Worm (Caenorhabditis elegans): ENCODE results near the gene W07G1.1.

W07G1.1 gene

DNA sequence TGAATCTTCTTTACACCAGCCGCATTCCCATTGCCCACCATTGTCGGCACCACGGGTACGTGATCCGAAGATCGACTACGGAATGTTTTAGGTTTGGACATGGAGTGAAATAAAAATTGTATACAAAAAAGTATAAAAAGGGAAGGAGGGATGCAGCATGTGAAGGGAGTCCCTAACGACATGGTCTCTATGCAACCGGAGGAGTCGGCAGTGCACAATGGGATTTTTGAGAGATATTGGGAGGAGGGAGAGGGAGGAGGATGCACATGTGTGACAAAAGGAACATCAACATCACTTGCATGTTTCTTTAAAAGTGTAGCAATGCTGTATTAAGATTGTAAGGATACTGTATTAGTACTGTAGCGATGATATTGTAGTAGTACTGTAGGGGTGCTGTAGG, at the start of gene W07G1.1:
Gene W07G1.1 (minus strand): TSS at position 101 of the 400 bp plus-strand sequence.
- no peak for TF ChIP-seq ztf-29 (GFP tag; IDR thresholded peaks at IDR 0.05)
- TF ChIP-seq ref-1 (GFP tag; conservative IDR thresholded peaks at IDR 0.05): no peak
- TF ChIP-seq klf-2 (GFP tag; conservative IDR thresholded peaks at IDR 0.05): no peak
- no peak for TF ChIP-seq T22C8.4 (GFP tag; IDR thresholded peaks at IDR 0.05)
- TF ChIP-seq flt-1 (GFP tag; IDR thresholded peaks at IDR 0.05): no peak
- no peak for TF ChIP-seq med-1 (GFP tag; optimal IDR thresholded peaks at IDR 0.05; ENCODE audit: insufficient read depth)
- no peak for TF ChIP-seq cog-1 (tag; optimal IDR thresholded peaks at IDR 0.05)
- TF ChIP-seq ztf-23 (GFP tag; IDR thresholded peaks at IDR 0.05): no peak
- TF ChIP-seq tab-1 (GFP tag; IDR thresholded peaks at IDR 0.05): no peak

DNA sequence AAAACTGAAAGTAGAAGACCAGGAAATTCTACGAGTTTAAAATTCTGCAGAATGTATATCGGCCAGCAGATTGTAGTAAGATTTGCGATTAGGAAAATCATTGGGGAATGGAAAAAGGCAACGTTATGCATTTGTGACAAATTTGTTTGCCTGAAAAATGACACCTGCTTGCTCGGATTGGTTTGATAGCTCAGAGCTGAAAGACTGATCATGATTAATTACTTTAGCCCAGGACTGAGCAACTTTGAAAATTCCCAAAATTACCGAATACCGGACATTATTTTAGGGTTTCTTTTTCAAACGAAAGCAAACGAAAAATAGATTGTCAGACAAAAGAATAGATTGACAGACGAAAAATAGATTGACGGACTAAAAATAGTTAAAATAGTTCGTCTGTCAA, 45.1 kb upstream of the W07G1.1 start, which contains the start of gene sre-47:
Gene sre-47 (minus strand): TSS at position 101 of the 400 bp plus-strand sequence.
- TF ChIP-seq med-1 (GFP tag; optimal IDR thresholded peaks at IDR 0.05; ENCODE audit: insufficient read depth) (no peak), T22C8.4 (GFP tag; IDR thresholded peaks at IDR 0.05) (no peak), cog-1 (tag; optimal IDR thresholded peaks at IDR 0.05) (no peak), ref-1 (GFP tag; conservative IDR thresholded peaks at IDR 0.05) (no peak), klf-2 (GFP tag; conservative IDR thresholded peaks at IDR 0.05) (no peak), tab-1 (GFP tag; IDR thresholded peaks at IDR 0.05) (no peak), ztf-23 (GFP tag; IDR thresholded peaks at IDR 0.05) (no peak), ztf-29 (GFP tag; IDR thresholded peaks at IDR 0.05) (no peak), flt-1 (GFP tag; IDR thresholded peaks at IDR 0.05) (no peak)

DNA sequence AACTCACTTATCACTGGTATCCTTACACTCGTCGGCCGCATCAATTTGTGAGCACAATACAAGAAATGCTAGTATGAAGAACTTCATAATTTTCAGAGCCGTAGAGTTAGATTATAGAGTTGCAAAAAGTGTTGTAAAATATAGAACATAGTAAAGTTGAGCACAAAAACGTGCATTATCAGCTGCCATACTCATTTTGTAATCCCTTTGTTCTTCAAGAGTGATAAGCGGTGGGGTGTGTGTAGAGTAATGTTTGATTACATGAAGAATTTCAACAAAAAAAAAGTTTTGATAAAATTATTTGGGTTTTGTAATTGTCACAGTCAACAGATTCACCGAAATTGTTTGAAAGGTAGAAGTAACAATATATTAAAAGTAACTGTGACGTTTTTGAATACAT, 43.5 kb upstream of the W07G1.1 start, which contains the start of the genes Y39G8B.13 and Y39G8B.10:
Gene Y39G8B.13 (minus strand): TSS at position 125 of the 400 bp plus-strand sequence.
Gene Y39G8B.10 (minus strand): TSS at position 193 of the 400 bp plus-strand sequence.
- TF ChIP-seq ztf-29 (GFP tag; IDR thresholded peaks at IDR 0.05): no peak
- TF ChIP-seq klf-2 (GFP tag; conservative IDR thresholded peaks at IDR 0.05): no peak
- no peak for TF ChIP-seq ref-1 (GFP tag; conservative IDR thresholded peaks at IDR 0.05)
- no peak for TF ChIP-seq T22C8.4 (GFP tag; IDR thresholded peaks at IDR 0.05)
- TF ChIP-seq tab-1 (GFP tag; IDR thresholded peaks at IDR 0.05): no peak
- no peak for TF ChIP-seq cog-1 (tag; optimal IDR thresholded peaks at IDR 0.05)
- no peak for TF ChIP-seq flt-1 (GFP tag; IDR thresholded peaks at IDR 0.05)
- no peak for TF ChIP-seq ztf-23 (GFP tag; IDR thresholded peaks at IDR 0.05)
- TF ChIP-seq med-1 (GFP tag; optimal IDR thresholded peaks at IDR 0.05; ENCODE audit: insufficient read depth): no peak

DNA sequence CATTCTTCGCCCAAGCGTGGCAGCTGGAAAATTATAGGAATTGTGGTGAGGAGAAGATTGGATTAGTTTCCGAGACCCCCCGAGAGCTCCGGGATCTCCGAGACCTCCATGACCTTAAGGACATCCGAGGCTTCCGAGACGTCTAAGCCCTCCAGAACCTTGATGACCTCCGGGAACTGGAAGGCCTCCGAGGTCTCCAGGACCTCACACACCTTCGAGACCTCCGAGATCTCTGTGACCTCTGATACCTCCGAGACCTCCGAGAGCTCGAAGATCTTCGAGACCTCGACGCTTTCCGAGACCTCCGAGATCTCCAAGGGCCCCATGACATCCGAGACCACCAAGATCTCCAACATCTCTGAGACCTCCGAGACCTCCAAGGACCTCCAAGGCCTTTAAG, 42.8 kb upstream of the W07G1.1 start:
- no peak for TF ChIP-seq med-1 (GFP tag; optimal IDR thresholded peaks at IDR 0.05; ENCODE audit: insufficient read depth)
- no peak for TF ChIP-seq T22C8.4 (GFP tag; IDR thresholded peaks at IDR 0.05)
- no peak for TF ChIP-seq ref-1 (GFP tag; conservative IDR thresholded peaks at IDR 0.05)
- no peak for TF ChIP-seq ztf-23 (GFP tag; IDR thresholded peaks at IDR 0.05)
- no peak for TF ChIP-seq flt-1 (GFP tag; IDR thresholded peaks at IDR 0.05)

DNA sequence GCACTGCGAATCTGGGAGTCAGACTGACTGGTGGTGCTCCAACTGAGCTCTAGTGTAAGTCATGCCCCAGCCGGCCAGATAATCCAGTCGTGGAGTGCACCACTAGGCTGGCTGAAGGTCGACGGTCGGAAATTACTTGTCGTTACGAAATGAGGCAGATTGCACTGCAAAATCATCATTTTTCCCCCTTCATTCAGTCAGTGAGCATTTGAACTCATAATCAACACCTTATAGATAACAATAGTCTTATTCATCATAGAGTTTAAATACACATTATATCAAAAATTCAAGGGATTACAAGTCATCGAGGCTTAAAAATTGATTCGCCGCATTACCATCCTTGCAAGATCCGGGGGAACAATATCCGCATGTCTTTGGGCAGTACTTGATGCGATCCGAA, 42.4 kb upstream of the W07G1.1 start:
- TF ChIP-seq flt-1 (GFP tag; IDR thresholded peaks at IDR 0.05): no peak
- TF ChIP-seq T22C8.4 (GFP tag; IDR thresholded peaks at IDR 0.05): no peak
- TF ChIP-seq ztf-29 (GFP tag; IDR thresholded peaks at IDR 0.05): no peak
- no peak for TF ChIP-seq klf-2 (GFP tag; conservative IDR thresholded peaks at IDR 0.05)
- no peak for TF ChIP-seq ref-1 (GFP tag; conservative IDR thresholded peaks at IDR 0.05)
- TF ChIP-seq ztf-23 (GFP tag; IDR thresholded peaks at IDR 0.05): no peak
- TF ChIP-seq med-1 (GFP tag; optimal IDR thresholded peaks at IDR 0.05; ENCODE audit: insufficient read depth): no peak
- no peak for TF ChIP-seq cog-1 (tag; optimal IDR thresholded peaks at IDR 0.05)
- TF ChIP-seq tab-1 (GFP tag; IDR thresholded peaks at IDR 0.05): no peak

DNA sequence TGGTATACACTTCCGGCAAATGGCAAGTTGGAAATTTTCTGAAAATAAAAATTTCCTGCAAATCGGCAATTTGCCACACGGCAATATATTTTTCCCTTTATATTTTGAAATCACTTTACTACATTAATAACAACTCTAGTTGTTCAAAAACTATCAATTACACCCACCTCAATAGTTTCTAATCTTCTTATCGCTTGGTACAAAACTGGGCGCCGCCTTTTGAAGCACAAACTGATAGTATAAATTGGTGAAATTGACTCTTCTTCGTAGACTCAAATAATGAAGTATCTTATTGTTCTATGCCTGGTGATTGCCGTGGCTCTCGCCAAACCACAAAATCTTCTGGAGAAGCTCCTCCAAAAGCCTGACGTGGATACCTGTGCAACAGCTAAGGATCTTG, 41.7 kb upstream of the W07G1.1 start, which contains the start of gene Y39G8B.9:
Gene Y39G8B.9 (plus strand): TSS at position 269 of the 400 bp plus-strand sequence.
- TF ChIP-seq ztf-23 (GFP tag; IDR thresholded peaks at IDR 0.05): no peak
- no peak for TF ChIP-seq klf-2 (GFP tag; conservative IDR thresholded peaks at IDR 0.05)
- no peak for TF ChIP-seq ztf-29 (GFP tag; IDR thresholded peaks at IDR 0.05)
- TF ChIP-seq cog-1 (tag; optimal IDR thresholded peaks at IDR 0.05): no peak
- TF ChIP-seq T22C8.4 (GFP tag; IDR thresholded peaks at IDR 0.05): no peak
- TF ChIP-seq ref-1 (GFP tag; conservative IDR thresholded peaks at IDR 0.05): no peak
- no peak for TF ChIP-seq flt-1 (GFP tag; IDR thresholded peaks at IDR 0.05)
- no peak for TF ChIP-seq tab-1 (GFP tag; IDR thresholded peaks at IDR 0.05)
- TF ChIP-seq med-1 (GFP tag; optimal IDR thresholded peaks at IDR 0.05; ENCODE audit: insufficient read depth): no peak

DNA sequence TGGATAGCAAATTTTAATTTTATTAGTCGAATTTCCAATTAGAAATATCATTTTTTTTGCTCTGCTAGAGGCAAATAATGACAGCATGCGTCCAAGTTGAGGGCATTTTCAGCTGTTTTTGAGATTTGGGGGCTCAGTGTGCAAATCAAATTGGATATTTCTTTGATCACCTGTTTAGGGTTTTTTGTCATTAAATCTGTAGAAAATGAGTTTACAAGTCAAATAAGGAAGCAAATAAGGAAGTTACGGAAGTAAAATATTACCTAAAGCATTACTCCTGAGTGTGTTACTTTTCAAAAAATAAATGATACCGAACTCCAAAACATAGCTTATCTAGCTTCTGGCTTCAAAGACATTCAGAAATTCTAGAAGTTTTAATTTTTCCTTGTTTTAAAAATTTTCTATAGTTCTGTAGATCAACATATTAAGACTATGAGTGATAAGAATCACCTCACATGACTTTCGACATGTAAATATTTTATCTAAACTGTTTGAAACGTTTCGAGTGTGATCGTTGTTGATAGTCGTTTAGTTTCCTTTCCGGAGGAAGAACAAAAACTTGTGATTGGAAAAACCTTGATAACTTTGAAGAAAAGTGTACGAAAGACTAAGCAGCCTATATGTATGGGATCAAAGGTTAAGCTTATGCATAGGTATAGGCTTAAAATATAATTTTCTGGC, 40.5 kb upstream of the W07G1.1 start, which contains the start of gene sre-48:
Gene sre-48 (minus strand): TSS at position 51 of the 681 bp plus-strand sequence.
- TF ChIP-seq T22C8.4 (GFP tag; IDR thresholded peaks at IDR 0.05): no peak
- TF ChIP-seq ref-1 (GFP tag; conservative IDR thresholded peaks at IDR 0.05): no peak
- TF ChIP-seq ztf-23 (GFP tag; IDR thresholded peaks at IDR 0.05): no peak
- TF ChIP-seq cog-1 (tag; optimal IDR thresholded peaks at IDR 0.05): no peak
- TF ChIP-seq tab-1 (GFP tag; IDR thresholded peaks at IDR 0.05): no peak
- TF ChIP-seq klf-2 (GFP tag; conservative IDR thresholded peaks at IDR 0.05): no peak
- no peak for TF ChIP-seq flt-1 (GFP tag; IDR thresholded peaks at IDR 0.05)
- TF ChIP-seq ztf-29 (GFP tag; IDR thresholded peaks at IDR 0.05): no peak
- TF ChIP-seq med-1 (GFP tag; optimal IDR thresholded peaks at IDR 0.05; ENCODE audit: insufficient read depth): no peak

DNA sequence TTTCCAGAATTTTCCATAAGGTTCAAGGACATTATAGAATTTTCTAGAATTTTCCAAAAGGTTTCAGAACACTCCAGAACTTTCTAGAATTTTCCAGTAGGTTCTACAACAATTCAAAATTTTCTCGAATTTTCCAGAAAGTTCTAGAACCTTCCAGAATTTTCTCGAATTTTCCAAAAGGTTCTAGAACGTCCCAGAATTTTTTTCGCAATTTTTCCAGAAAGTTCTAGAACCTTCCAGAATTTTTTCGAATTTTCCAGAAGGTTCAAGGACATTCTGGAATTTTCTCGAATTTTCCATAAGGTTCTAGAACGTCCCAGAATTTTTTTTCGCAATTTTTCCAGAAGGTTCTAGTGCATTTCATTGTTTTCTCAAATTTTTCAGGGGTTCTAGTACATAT, 38.3 kb upstream of the W07G1.1 start:
- TF ChIP-seq flt-1 (GFP tag; IDR thresholded peaks at IDR 0.05): no peak
- TF ChIP-seq ref-1 (GFP tag; conservative IDR thresholded peaks at IDR 0.05): no peak
- TF ChIP-seq med-1 (GFP tag; optimal IDR thresholded peaks at IDR 0.05; ENCODE audit: insufficient read depth): no peak
- no peak for TF ChIP-seq tab-1 (GFP tag; IDR thresholded peaks at IDR 0.05)
- TF ChIP-seq ztf-29 (GFP tag; IDR thresholded peaks at IDR 0.05): no peak
- no peak for TF ChIP-seq ztf-23 (GFP tag; IDR thresholded peaks at IDR 0.05)
- TF ChIP-seq cog-1 (tag; optimal IDR thresholded peaks at IDR 0.05): no peak
- no peak for TF ChIP-seq T22C8.4 (GFP tag; IDR thresholded peaks at IDR 0.05)
- no peak for TF ChIP-seq klf-2 (GFP tag; conservative IDR thresholded peaks at IDR 0.05)

DNA sequence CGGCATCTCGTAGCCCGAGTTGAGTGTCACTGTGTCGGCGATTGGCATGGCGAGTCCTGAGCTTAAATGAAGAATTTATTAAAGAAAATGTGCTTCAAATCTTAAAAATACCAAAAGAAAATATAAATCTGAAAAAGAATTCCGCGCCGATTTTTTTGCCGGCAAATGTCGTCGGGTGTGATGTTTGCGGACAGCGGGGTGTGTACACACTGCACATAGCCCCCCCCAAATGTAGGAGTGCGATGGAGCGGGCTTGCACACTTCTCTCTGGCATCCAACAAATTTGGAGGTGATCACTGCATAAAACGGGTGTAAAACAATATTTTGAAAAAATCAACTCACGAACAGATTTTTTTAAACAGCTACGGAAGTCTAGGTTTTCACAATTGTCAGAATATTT, 36.7 kb upstream of the W07G1.1 start, which contains the start of gene Y39G8B.2:
Gene Y39G8B.2 (minus strand): TSS at position 61 of the 400 bp plus-strand sequence.
- TF ChIP-seq tab-1 (GFP tag; IDR thresholded peaks at IDR 0.05): peak; percentile 71; the same call in 1 of the 2 replicates
- TF ChIP-seq ztf-23 (GFP tag; IDR thresholded peaks at IDR 0.05): peak; percentile 83
- TF ChIP-seq med-1 (GFP tag; optimal IDR thresholded peaks at IDR 0.05; ENCODE audit: insufficient read depth): no peak
- TF ChIP-seq cog-1 (tag; optimal IDR thresholded peaks at IDR 0.05): peak; percentile 74
- peak; percentile 76 for TF ChIP-seq flt-1 (GFP tag; IDR thresholded peaks at IDR 0.05)
- TF ChIP-seq ref-1 (GFP tag; conservative IDR thresholded peaks at IDR 0.05): no peak
- TF ChIP-seq ztf-29 (GFP tag; IDR thresholded peaks at IDR 0.05): peak; percentile 52; the same call in 1 of the 2 replicates
- TF ChIP-seq klf-2 (GFP tag; conservative IDR thresholded peaks at IDR 0.05): 0 out of 2 replicates have a peak, but pooled peaks have one; percentile 41

All from whole organism, midembryonic.